Worm (Caenorhabditis elegans) whole organism, L4/young adult: ENCODE results near the gene phy-4.

Source experiments
- W03F9.2 ChIP-seq: fragments of 150-350 bp; optimal IDR thresholded peaks from 2 replicates; lab custom pipeline; 2014; ENCODE audit warnings: missing biosample characterization, missing genetic modification characterization
- dao-5 ChIP-seq: sonication (generic microtip); optimal IDR thresholded peaks from 2 replicates; lab custom pipeline; 2016; ENCODE audit warnings: missing genotype, missing genetic modification characterization, moderate library complexity, missing compliant biosample characterization
- him-1 ChIP-seq: sonication (generic microtip); optimal IDR thresholded peaks from 2 replicates; lab custom pipeline; 2016; ENCODE audit warnings: missing genotype, missing genetic modification reagents, missing genetic modification characterization, missing compliant biosample characterization

DNA sequence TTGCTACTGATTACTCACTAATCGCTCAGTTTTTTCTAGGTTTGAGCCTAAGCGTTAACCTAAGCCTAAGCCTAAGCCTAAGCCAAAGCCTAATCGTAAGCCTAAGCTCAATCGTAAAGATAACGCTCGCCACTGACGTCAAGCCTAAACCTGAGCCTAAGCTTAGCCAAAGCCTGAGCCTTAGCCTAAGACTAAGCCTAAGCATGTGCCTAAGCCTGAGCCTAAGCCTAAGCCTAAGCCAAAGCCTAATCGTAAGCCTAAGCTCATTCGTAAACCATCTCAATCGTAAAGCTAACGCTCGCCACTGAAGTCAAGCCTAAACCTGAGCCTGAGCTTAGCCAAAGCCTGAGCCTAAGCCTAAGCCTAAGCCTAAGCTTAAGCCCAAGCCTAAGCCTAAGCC is 30.1 kb upstream of the phy-4 start:
- TF ChIP-seq dao-5 (tag; lab: Kevin White, UChicago), result no peak
- TF ChIP-seq him-1 (tag; lab: Kevin White, UChicago), result no peak
- no peak for TF ChIP-seq W03F9.2
